Fruit fly (Drosophila melanogaster): ENCODE results near the gene GatA.
A peak's percentile ranks its signal among the peaks of the same experiment; 100 is the strongest.

Gene GatA

DNA sequence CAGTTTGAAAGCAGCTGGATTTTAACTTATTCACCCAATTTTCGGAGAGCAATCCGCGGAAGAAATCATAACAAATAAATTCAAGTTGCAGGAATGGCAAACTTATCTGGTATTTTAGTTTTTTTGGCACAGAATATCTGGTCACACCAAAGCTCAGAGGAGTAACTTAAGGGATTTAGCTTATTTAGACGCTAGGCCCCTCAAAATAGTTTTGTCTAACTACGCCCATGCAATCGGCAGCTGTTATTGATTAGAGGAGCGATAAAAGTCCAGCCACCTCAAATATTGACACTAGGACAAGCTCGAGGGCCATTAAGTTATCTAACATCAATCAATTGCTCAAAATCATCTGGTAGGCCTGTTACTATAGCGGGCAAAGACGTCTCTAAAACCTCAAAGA, at the start of gene GatA, which contains the start of gene P5cr:
TSS of gene GatA (minus strand) at position 100 of the 400 bp plus-strand sequence.
TSS of gene P5cr (plus strand) at position 174 of the 400 bp plus-strand sequence.
- TF ChIP-seq noc (tag; optimal IDR thresholded peaks at IDR 0.05), result peak; percentile 78

DNA sequence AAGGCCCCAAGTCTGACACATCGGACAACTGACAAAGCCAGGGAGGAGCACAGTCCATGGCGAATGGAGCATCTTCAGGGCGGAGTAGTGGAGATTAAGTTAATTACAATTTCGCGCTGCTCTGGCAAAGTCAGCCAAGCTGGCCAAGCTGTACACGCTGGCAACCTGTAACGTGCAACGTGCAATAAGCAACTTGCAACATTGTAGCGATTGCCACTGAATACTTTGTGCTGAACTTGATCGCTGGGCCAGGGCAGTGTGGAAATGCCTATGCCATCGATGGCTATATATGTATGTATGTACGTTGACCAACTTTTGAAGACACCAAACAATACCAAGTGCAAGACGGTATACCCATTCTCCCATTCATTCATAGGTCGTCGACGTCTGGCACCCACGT, 49.2 kb upstream of the GatA start:
- no peak for TF ChIP-seq noc (tag; optimal IDR thresholded peaks at IDR 0.05)

DNA sequence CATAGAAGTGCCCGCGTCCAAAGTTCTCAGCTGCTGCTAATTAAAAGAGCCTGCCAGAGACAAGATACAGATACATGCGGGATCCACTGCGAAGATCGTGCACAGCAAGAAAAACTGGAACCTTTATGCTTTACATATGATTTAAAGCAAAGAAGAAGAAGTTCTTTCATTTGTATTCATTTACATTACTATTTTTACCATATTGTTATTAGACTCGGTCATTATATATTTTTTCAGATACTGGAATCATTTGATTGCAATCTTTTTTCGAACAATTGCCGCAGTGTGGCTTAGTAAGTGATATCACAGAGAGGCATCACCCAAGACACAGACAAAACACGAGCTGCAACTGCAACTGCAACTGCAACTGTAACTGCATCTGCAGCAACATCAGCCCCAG, 46.5 kb upstream of the GatA start:
- TF ChIP-seq noc (tag; optimal IDR thresholded peaks at IDR 0.05), result no peak

DNA sequence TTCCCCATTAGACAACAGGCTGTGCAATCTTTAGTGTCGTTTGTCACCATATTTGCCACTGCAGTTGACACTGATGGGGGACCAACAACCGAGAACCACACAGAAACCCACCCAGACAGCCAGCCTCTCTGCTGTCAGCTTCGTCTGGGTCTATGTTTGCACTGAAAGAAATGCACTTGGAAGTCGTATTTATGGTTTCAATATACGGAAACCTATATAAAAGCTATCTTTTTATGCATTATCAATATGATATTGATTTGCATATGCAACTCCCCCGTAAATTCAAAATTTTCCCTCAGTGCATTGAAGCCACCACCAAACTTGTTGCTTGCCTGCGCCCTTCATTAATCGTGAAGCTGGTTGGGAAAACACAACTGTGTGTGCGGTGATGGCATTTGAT, 45.5 kb upstream of the GatA start:
- no peak for TF ChIP-seq noc (tag; optimal IDR thresholded peaks at IDR 0.05)

DNA sequence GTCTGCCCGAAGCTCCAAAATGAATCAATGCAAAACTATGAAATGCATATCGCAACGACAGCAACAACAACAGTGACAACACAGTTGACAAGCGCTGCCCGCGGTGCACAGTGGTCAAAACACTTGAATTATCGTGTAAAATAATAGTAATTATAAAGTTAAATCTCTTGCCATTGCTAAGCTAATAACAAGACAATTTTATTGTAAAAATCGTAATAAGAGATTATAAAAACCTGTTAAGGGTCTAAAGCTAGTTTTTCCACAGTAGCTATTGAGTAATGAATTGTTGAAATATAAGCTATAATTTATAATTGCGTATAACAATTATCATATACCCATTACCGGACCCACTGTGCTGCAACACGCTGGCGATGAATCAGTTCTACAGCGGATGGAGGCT, 44.3 kb upstream of the GatA start:
- no peak for TF ChIP-seq noc (tag; optimal IDR thresholded peaks at IDR 0.05)

DNA sequence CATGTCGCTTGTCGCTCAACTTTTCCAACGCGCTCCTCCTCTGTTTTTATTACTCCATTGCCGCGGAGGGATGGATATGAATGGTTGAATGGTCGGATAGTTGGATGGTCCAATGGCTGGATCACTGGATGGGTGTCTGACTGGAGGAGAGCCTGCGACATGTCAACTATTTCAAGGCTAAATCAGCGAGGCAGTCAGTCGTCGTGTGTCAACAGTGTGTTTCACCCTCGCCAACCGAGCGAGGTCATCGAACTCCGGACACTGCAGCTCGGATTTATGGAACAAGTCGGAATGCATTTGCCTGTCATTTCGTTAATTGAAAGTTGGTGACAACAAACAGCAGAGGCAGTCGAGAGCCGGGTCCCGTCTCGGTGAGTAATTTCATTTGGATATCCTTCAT, 43.3 kb upstream of the GatA start:
- no peak for TF ChIP-seq noc (tag; optimal IDR thresholded peaks at IDR 0.05)

DNA sequence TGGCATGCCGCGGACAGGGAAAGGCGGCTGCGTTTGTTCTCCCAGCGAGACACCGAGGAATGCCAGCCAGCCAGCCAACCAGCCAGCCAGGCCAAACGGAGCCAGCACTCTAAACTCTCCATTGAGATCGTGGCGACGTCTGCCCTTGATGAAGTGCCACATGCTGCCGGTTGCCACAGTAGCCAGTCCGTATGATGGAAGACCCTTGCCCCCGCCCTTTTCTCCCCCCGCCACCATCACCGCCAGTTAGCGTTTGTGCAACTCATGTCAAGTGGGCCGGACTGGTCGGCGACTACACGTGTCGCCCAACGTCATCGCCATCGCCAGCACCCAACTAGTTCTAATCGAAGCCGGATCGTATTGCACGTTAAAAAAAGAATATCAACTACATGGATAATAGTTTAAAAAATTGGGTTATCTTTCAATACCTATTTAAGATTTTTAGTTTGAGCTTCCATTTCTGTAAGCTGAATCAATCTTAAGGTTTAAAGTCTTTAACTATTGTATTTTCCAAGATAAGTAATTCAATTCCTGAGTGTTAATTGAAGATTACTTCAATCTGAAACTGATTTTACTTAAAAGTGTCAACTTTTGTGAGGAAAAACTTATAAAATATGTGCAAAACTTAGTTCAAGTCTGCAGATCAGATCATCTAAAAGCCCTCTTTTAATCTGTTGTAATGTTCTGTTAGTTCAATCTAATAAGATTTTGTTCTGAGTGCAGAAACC, 41.7 kb upstream of the GatA start:
- TF ChIP-seq noc (tag; optimal IDR thresholded peaks at IDR 0.05), result no peak

DNA sequence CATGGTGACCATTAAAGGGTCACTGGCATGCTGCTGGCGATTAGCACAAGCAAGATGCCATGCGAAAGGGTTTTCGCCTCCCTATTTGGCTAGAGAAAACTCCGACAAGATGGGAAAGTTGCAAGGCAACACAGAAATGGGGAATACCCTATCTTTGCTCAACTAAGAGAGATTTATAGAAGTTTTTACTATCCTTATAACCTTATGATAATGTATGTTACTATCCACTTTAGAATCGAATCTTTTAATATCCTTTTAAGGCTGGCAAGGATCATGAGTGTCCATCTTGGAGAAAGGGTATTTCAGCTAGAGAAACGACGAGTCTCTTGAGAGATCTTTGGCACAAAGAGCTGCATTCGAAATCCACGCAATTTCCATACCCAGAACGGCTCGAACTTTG, 41.1 kb upstream of the GatA start:
- TF ChIP-seq noc (tag; optimal IDR thresholded peaks at IDR 0.05), result no peak

DNA sequence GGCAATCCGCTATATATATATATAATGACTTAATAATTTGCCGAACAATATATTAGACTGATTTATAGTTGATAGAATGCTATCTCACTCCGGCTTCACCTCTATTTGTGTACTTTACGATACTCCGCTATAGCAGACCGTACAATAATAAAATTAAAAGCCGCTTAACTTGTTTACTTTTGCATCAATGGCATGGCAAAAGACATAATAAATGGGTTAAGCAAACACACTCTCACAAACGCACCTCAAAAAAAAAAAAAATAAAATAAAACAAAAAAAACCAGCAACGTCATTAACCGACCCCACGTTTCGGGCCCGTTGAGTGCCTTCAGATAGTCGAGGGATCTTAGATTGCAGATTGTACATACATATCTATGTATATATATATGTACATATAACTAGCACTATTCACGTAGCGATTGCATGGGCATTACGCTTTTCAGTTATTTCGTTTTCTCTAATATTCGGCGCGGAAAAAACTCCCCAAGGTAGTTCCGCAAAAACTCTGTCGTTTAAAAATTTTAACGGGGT, 39.3 kb upstream of the GatA start:
- no peak for TF ChIP-seq noc (tag; optimal IDR thresholded peaks at IDR 0.05)

DNA sequence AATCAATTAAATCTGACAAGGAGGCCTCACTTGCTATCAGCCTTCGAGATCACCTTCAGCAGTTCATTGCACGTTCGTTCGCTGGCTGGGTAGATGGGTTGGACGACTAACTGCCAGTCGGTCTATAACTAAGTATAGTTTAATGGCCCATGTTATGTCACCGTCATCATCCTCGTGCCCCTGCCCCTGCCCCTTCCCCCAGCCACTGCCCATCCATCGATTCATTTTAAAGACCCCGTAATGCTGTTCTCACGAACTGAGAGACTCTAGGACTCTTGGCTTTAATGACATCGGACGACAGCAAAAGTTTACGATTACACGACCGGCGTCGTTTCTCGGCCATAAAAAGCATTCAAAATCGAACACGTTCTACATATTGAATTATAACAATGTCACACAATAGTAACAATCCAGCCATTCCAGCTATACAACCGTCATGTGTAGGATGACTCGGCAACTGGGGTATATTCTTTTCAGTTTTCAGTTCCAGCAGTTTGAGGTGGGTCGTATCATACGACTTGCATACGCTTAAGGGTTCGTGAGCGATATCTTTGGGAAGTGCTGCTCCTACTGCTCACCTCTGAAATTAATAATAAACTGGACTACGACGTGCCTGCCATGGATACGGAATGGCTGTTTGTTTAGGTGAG, 38.4 kb upstream of the GatA start:
- no peak for TF ChIP-seq noc (tag; optimal IDR thresholded peaks at IDR 0.05)

DNA sequence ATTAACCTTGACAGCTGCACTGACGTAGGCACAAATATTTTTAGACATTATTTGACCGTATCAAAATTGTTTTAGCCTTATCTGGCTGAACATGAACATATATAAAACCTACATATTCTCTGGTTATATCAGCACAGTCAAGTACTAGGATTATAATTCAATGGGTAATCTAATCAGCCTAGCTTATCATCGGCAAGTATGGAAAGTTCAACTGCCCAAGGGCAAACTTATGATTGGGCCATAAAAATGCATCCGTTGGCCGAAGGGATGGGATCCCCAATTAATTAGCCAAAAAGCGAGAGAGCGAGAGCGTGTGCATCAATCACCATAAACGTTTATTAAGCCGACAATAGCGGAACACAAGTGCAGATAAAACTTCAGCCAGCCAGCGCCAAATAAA, 36.8 kb upstream of the GatA start:
- no peak for TF ChIP-seq noc (tag; optimal IDR thresholded peaks at IDR 0.05)

DNA sequence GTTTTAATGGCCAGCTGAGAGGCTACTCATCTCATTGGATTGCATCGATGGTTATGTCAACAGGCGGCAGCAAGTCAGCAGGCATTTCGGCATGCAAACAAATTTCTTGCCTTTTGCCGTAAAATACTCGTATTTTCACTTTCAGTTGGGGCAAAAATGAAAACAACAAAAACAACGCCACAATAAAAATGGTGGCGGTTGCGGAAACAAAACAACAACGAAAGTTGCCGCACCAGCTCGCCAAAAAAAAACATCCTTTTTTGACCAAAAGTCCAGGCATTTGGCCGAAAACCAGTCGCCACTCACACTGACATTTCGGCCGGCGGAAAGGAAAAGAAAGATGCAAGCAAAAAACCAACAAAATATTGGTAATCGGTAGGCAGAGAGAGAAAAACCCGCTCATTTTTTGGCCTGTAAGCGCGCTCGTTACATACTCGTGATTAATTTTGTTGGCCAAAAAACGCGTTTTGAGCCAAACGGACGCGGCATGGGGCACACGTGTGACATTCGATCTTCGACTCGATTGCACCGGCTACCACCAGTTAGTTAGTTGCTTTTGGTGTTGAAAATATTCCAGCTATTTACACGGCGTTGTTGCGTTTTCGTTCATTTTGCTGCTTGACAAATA, 35.5 kb upstream of the GatA start:
- TF ChIP-seq noc (tag; optimal IDR thresholded peaks at IDR 0.05), result no peak

DNA sequence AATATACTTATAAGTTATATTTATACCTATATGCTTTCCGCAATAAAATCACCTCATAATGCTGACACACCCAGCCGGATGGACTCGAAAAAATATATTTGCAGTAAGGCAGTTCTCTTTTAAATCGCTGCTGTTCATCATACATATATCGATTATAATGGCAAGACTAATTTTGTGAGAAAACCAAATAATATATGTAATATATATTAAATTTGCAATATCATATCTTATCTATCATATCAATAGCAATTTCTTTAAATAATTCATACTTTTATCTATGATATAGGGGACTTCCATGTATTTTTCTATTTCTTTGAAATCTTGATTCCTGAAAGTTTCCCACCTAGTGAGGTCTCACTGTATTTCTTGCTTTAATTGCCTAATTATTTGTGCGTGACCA, 33.9 kb upstream of the GatA start:
- TF ChIP-seq noc (tag; optimal IDR thresholded peaks at IDR 0.05), result peak; percentile 32

DNA sequence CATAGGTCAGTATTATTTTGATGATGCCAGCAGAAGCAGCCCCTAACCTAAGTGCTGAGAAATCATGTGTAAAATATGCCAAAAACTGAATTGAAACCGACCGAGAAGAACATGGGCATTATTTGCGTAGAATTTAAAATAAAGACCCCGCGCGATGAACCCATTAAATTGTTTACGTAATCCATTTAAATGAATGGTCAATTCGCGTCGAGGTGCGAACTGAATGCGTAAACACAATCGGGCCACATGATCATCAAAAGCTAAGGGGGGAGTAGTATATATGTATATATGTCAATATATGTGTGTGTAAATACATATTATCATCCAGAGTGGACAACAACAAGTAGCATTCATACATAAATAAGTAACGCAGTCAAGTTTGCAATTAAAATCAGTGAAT, 31.5 kb upstream of the GatA start:
- peak; percentile 29 for TF ChIP-seq noc (tag; optimal IDR thresholded peaks at IDR 0.05)

DNA sequence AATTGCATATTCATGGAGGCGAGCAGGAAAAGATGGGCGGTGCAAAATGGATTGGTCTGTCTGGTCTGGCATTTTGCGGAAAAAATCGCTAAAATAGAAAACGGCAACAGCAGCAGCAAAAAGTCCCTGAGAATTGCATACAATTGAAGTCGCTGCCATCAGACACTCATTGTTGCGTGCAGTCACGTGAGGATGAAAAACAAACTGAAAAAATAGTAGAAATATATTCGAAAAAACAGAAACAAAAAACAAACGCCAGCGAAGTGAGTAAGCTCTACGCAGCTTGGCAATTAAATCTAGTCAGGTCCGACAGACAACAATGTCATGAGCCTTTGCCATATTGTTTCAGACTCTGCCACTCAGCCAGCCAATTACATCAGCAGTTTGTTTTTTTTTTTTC, 30.6 kb upstream of the GatA start:
- TF ChIP-seq noc (tag; optimal IDR thresholded peaks at IDR 0.05), result no peak

DNA sequence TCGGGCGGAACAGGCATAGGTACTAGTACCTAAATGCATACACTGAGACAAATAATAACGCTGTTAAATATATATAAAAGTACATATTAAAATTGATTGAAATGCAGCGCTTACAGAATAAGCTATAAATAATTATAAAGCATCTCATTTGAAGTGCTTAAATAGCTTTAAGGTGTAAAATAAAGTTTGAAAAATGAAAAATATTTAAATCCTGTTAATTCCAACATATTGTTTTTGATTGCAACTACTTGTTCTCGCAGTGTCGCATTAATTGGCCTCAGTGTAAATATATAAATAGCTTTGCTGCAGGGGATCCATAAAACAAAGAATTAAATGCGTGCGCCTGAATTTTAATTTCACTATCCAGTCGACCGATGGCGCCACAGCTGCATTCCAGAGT, 29.7 kb upstream of the GatA start:
- TF ChIP-seq noc (tag; optimal IDR thresholded peaks at IDR 0.05), result no peak

DNA sequence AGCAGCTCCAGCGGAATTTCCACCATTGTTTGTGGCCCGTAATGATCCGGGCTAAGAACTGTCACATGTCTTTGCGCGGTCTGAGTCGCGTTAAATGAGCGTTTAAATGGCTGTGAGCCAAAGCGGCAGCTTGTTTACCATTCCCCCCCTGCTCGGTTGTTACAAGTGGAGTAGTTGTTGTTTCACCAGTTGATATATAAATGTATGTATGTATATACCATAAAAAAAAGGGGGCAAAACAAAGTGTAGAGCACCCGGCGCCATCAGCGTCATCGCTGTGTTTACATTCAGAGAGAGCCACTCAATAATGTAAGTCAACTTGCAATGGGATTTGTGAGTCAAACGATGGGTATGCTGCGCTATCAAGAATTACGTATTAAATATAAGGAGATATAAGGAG, 28.2 kb upstream of the GatA start:
- no peak for TF ChIP-seq noc (tag; optimal IDR thresholded peaks at IDR 0.05)
